Worm (Caenorhabditis elegans) whole organism, L4/young adult: ENCODE data around the gene spat-2.

Experiments used
- W03F9.2 ChIP-seq: fragments of 150-350 bp; optimal IDR thresholded peaks from 2 replicates; lab custom pipeline; 2014; ENCODE audit warnings: missing biosample characterization, missing genetic modification characterization
- dao-5 ChIP-seq: sonication (generic microtip); optimal IDR thresholded peaks from 2 replicates; lab custom pipeline; 2016; ENCODE audit warnings: missing genotype, missing genetic modification characterization, moderate library complexity, missing compliant biosample characterization
- him-1 ChIP-seq: sonication (generic microtip); optimal IDR thresholded peaks from 2 replicates; lab custom pipeline; 2016; ENCODE audit warnings: missing genotype, missing genetic modification reagents, missing genetic modification characterization, missing compliant biosample characterization

spat-2 gene

ce11 chrIII:11091651-11092278, 55.0 kb downstream of the spat-2 start:
- TF ChIP-seq dao-5 (tag; lab: Kevin White, UChicago) = no peak
- TF ChIP-seq W03F9.2 = no peak
- TF ChIP-seq him-1 (tag; lab: Kevin White, UChicago) = no peak

DNA sequence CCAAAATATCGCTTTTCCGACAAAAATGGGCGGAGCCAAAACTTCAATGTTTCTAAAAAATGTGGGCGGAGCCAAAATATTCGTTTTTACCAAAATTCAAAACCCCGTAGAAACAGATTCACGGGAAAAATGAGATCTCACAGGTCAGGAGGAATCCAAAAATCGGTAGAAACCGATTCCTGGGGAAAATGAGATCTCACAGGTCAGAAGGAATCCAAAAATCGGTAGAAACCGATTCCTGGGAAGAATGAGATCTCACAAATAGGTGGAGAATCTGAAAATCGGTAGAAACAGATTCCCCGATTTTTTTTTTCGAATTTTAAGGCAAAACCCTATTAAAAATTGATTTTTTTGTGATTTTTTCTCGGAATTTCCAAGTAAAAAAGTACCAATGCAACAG, 56.7 kb downstream of the spat-2 start:
- no peak for TF ChIP-seq him-1 (tag; lab: Kevin White, UChicago)
- no peak for TF ChIP-seq dao-5 (tag; lab: Kevin White, UChicago)
- TF ChIP-seq W03F9.2 = no peak

DNA sequence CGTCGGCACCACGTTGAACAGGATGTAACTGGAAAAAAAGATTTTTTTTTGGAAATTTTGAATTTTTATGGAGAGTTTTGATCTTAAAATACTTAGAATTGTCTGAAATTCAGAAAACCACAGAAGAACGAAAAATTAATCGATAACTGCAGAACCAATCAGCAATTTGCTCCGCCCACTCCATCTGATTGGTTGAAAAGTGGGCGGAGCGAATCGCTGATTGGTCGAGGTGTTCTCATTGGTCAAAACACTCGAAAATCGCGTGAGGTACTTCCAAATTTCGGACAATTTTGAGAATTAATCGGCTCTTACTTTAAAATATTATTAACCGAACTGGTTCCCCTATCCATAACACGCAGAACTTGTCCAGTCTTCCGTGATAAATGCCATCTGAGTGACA, 58.9 kb downstream of the spat-2 start:
- no peak for TF ChIP-seq dao-5 (tag; lab: Kevin White, UChicago)
- TF ChIP-seq W03F9.2 = no peak
- no peak for TF ChIP-seq him-1 (tag; lab: Kevin White, UChicago)

DNA sequence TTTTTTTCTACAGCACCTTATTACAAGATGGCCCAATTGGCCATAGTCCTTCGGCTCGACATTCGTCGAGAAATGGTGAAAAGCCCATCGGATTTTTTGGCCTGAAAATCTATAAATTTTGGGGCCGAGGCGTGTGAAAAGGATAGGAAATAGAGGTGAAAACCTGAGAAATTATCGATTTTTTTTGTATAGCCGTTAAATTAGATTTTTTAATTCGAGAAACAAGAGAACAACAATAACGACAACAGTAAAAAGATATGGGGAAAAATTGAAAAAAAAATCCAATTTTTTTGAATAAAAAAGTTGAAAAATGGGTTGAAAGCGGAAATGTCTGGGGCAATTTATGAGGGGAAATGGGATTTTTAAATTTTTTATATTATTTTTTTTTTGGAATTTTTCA, 63.1 kb downstream of the spat-2 start, which contains the start of gene hmt-1:
Gene hmt-1, minus strand, starts transcription at position 101 of the 400 bp plus-strand sequence.
- TF ChIP-seq dao-5 (tag; lab: Kevin White, UChicago) (no peak), W03F9.2 (no peak), him-1 (tag; lab: Kevin White, UChicago) (no peak)

ce11 chrIII:11101246-11101645, 64.5 kb downstream of the spat-2 start:
- TF ChIP-seq him-1 (tag; lab: Kevin White, UChicago) (no peak), W03F9.2 (no peak), dao-5 (tag; lab: Kevin White, UChicago) (no peak)

ce11 chrIII:11107327-11107726, 70.6 kb downstream of the spat-2 start:
- TF ChIP-seq dao-5 (tag; lab: Kevin White, UChicago) = no peak
- TF ChIP-seq W03F9.2 = no peak
- TF ChIP-seq him-1 (tag; lab: Kevin White, UChicago) = no peak

DNA sequence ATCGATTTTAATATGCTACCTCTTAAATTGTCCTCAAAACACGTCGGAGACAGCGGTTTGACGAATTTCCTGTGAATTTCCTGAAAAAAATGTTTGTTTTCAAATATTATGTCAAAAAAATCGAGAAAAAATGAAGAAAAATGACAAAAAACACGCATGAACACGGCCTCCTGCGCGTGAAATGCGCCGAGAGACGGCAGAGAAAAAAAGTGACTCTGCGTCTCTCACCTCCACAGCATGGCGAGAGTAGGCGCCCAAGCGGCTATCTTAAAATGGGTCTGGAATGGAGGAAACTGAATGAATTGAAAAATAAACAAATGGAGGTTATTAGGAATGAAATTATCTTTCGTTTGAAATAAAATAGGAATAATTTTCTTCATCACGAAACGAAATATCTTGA, 74.0 kb downstream of the spat-2 start:
- TF ChIP-seq dao-5 (tag; lab: Kevin White, UChicago) (no peak), W03F9.2 (no peak), him-1 (tag; lab: Kevin White, UChicago) (no peak)
